Fruit fly (Drosophila melanogaster): ENCODE results near the gene CG8176.

DNA sequence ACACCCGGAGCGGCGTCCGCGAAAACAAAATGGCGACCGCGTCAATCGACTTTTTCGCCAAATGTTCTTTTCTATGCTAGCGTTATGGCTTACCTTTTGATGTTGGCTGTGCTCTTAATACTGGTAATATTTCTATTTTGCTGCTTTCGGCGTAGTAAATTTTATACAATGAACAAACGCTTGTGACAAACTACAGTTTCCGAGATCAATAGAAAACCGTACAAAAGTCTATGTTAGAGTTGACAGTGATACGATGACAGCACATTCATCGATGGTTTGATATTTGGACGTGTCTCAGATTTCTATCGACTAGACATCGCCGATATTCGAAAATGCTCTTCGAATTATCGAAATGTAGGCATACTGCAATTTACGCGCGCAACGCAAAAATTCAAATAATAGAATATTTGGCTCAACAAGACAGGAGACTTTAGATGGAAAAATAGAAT is 5.7 kb upstream of the CG8176 start, which contains the start of gene rump:
- no peak for TF ChIP-seq Dll (optimal IDR thresholded peaks at IDR 0.05)
- TF ChIP-seq usp (GFP tag; optimal IDR thresholded peaks at IDR 0.05) = no peak

Data from whole organism.